Fruit fly (Drosophila melanogaster) whole organism, embryonic: ENCODE results near the gene SpdS.
A peak's percentile ranks its signal among the peaks of the same experiment; 100 is the strongest.

ENCODE experiments used
- ATbp ChIP-seq: fragments of 200-800 bp; sonication (Bioruptor generic); optimal IDR thresholded peaks from 2 replicates; lab custom pipeline; 2017; ENCODE audit warnings: missing biosample characterization, mild to moderate bottlenecking, missing genetic modification characterization, missing genetic modification reagents
- CG10209 ChIP-seq: fragments of 200-800 bp; sonication (Bioruptor generic); optimal IDR thresholded peaks from 3 replicates; lab custom pipeline; 2017; ENCODE audit warnings: missing biosample characterization, mild to moderate bottlenecking, missing genetic modification characterization, missing genetic modification reagents
- CG12071 ChIP-seq: fragments of 200-800 bp; sonication (Bioruptor generic); optimal IDR thresholded peaks from 3 replicates; lab custom pipeline; 2018; ENCODE audit warnings: missing biosample characterization, mild to moderate bottlenecking, missing genetic modification characterization
- CG12659 ChIP-seq: fragments of 200-800 bp; sonication (Bioruptor generic); optimal IDR thresholded peaks from 3 replicates; lab custom pipeline; 2017; ENCODE audit warnings: mild to moderate bottlenecking, missing biosample characterization, missing genetic modification reagents, missing genetic modification characterization
- CG12942 ChIP-seq: fragments of 200-800 bp; sonication (Bioruptor generic); optimal IDR thresholded peaks from 3 replicates; lab custom pipeline; 2016; ENCODE audit warnings: missing biosample characterization, missing genetic modification characterization
- CG13296 ChIP-seq: fragments of 200-800 bp; sonication (Bioruptor generic); optimal IDR thresholded peaks from 3 replicates; lab custom pipeline; 2018; ENCODE audit warnings: missing biosample characterization, mild to moderate bottlenecking, missing genetic modification characterization
- CG15073 ChIP-seq: fragments of 200-800 bp; sonication (Bioruptor generic); optimal IDR thresholded peaks from 2 replicates; lab custom pipeline; 2016; ENCODE audit warnings: missing biosample characterization, missing genetic modification characterization
- CG1602 ChIP-seq: fragments of 200-800 bp; sonication (Bioruptor generic); optimal IDR thresholded peaks from 3 replicates; lab custom pipeline; 2016; ENCODE audit warnings: missing biosample characterization, missing genetic modification characterization
- CG1647 ChIP-seq: fragments of 200-800 bp; sonication (Bioruptor generic); optimal IDR thresholded peaks from 3 replicates; lab custom pipeline; 2016; ENCODE audit warnings: missing biosample characterization, missing genetic modification characterization
- CG17802 ChIP-seq: fragments of 200-800 bp; sonication (Bioruptor generic); optimal IDR thresholded peaks from 2 replicates; lab custom pipeline; 2018; ENCODE audit warnings: missing biosample characterization, mild to moderate bottlenecking, missing genetic modification characterization, moderate library complexity
- CG31224 ChIP-seq: fragments of 200-800 bp; sonication (Bioruptor generic); IDR thresholded peaks from 2 replicates; pipeline ENCODE4 v1.3.6; 2022; ENCODE audit warnings: missing biosample characterization, missing genetic modification characterization
- CG3163 ChIP-seq: fragments of 200-800 bp; sonication (Bioruptor generic); optimal IDR thresholded peaks from 3 replicates; lab custom pipeline; 2016; ENCODE audit warnings: missing biosample characterization, missing genetic modification characterization
- CG4360 ChIP-seq: fragments of 200-800 bp; sonication (Bioruptor generic); IDR thresholded peaks from 2 replicates; pipeline ENCODE4 v1.3.6; 2022; ENCODE audit warnings: missing biosample characterization, missing genetic modification characterization
- CG43689 ChIP-seq: fragments of 200-800 bp; sonication (Bioruptor generic); IDR thresholded peaks from 2 replicates; pipeline ENCODE4 v1.3.6; 2022; ENCODE audit warnings: missing biosample characterization, missing genetic modification characterization
- CG4617 ChIP-seq: fragments of 200-800 bp; sonication (Bioruptor generic); optimal IDR thresholded peaks from 3 replicates; lab custom pipeline; 2016; ENCODE audit warnings: missing biosample characterization, missing genetic modification characterization, borderline replicate concordance
- CG4820 ChIP-seq: fragments of 200-800 bp; sonication (Bioruptor generic); optimal IDR thresholded peaks from 3 replicates; lab custom pipeline; 2016; ENCODE audit warnings: missing biosample characterization, missing genetic modification characterization
- CG6765 ChIP-seq: fragments of 200-800 bp; sonication (Bioruptor generic); optimal IDR thresholded peaks from 3 replicates; lab custom pipeline; 2017; ENCODE audit warnings: missing biosample characterization, mild to moderate bottlenecking, missing genetic modification characterization
- CG7271 ChIP-seq: fragments of 200-800 bp; sonication (Bioruptor generic); optimal IDR thresholded peaks from 2 replicates; lab custom pipeline; 2018; ENCODE audit warnings: missing biosample characterization, mild to moderate bottlenecking, missing genetic modification characterization, moderate library complexity
- CG7357 ChIP-seq: fragments of 200-800 bp; sonication (Bioruptor generic); IDR thresholded peaks from 3 replicates; pipeline ENCODE4 v1.3.6; 2022; ENCODE audit warnings: missing biosample characterization, missing genetic modification characterization
- CG7786 ChIP-seq: fragments of 200-800 bp; sonication (Bioruptor generic); optimal IDR thresholded peaks from 2 replicates; lab custom pipeline; 2016; ENCODE audit warnings: missing biosample characterization, missing genetic modification characterization
- CkIIα-i1 ChIP-seq: fragments of 200-800 bp; sonication (Bioruptor generic); IDR thresholded peaks from 2 replicates; pipeline ENCODE4 v1.3.6; 2022; ENCODE audit warnings: missing biosample characterization, missing genetic modification characterization
- Dbx ChIP-seq: fragments of 200-800 bp; sonication (Bioruptor generic); IDR thresholded peaks from 3 replicates; pipeline ENCODE4 v1.3.6; 2022; ENCODE audit warnings: missing biosample characterization, missing genetic modification characterization
- E2f1 ChIP-seq: fragments of 200-800 bp; sonication (Bioruptor generic); IDR thresholded peaks from 2 replicates; pipeline ENCODE4 v1.3.6; 2022; ENCODE audit warnings: missing biosample characterization, missing genetic modification characterization
- Fer3 ChIP-seq: fragments of 200-800 bp; sonication (Bioruptor generic); optimal IDR thresholded peaks from 2 replicates; lab custom pipeline; 2018; ENCODE audit warnings: missing biosample characterization, mild to moderate bottlenecking, missing genetic modification characterization, moderate library complexity
- Gsc ChIP-seq: fragments of 200-800 bp; sonication (Bioruptor generic); IDR thresholded peaks from 2 replicates; pipeline ENCODE4 v1.3.6; 2022; ENCODE audit warnings: missing biosample characterization, missing genetic modification characterization
- MESR4 ChIP-seq: fragments of 200-800 bp; sonication (Bioruptor generic); optimal IDR thresholded peaks from 2 replicates; lab custom pipeline; 2018; ENCODE audit warnings: missing biosample characterization, mild to moderate bottlenecking, missing genetic modification characterization, moderate library complexity
- Mes4 ChIP-seq: fragments of 200-800 bp; sonication (Bioruptor generic); optimal IDR thresholded peaks from 2 replicates; lab custom pipeline; 2016; ENCODE audit warnings: missing biosample characterization, missing genetic modification characterization
- Myb ChIP-seq: fragments of 200-800 bp; sonication (Bioruptor generic); optimal IDR thresholded peaks from 2 replicates; lab custom pipeline; 2016; ENCODE audit warnings: missing biosample characterization, missing genetic modification characterization
- Pdp1 ChIP-seq, 2 experiments: fragments of 200-800 bp; sonication (Bioruptor generic); optimal IDR thresholded peaks; 3 replicates each; lab custom pipeline; 2016; ENCODE audit warnings: missing biosample characterization in 2 of 2, missing genetic modification characterization in 2 of 2, mild to moderate bottlenecking in 1 of 2, moderate library complexity in 1 of 2
- ap ChIP-seq: fragments of 200-800 bp; sonication (Bioruptor generic); IDR thresholded peaks from 2 replicates; pipeline ENCODE4 v1.3.6; 2022; ENCODE audit warnings: missing biosample characterization, missing genetic modification characterization
- bigmax ChIP-seq: fragments of 200-800 bp; sonication (Bioruptor generic); optimal IDR thresholded peaks from 2 replicates; lab custom pipeline; 2018; ENCODE audit warnings: missing biosample characterization, mild to moderate bottlenecking, missing genetic modification characterization
- bsh ChIP-seq, 2 experiments: fragments of 200-800 bp; sonication (Bioruptor generic); optimal IDR thresholded peaks; 2 replicates each; lab custom pipeline; 2017 to 2018; ENCODE audit warnings: mild to moderate bottlenecking in 2 of 2, missing biosample characterization in 2 of 2, missing genetic modification characterization in 2 of 2, moderate library complexity in 1 of 2
- emc ChIP-seq: fragments of 200-800 bp; sonication (Bioruptor generic); optimal IDR thresholded peaks from 2 replicates; lab custom pipeline; 2016; ENCODE audit warnings: missing biosample characterization, missing genetic modification characterization
- eyg ChIP-seq: fragments of 200-800 bp; sonication (Bioruptor generic); optimal IDR thresholded peaks from 3 replicates; lab custom pipeline; 2016; ENCODE audit warnings: missing biosample characterization, missing genetic modification characterization
- fd64A ChIP-seq: fragments of 200-800 bp; sonication (Bioruptor generic); optimal IDR thresholded peaks from 3 replicates; lab custom pipeline; 2018; ENCODE audit warnings: missing biosample characterization, mild to moderate bottlenecking, missing genetic modification characterization
- gsb-n ChIP-seq: fragments of 200-800 bp; sonication (Bioruptor generic); optimal IDR thresholded peaks from 3 replicates; lab custom pipeline; 2018; ENCODE audit warnings: missing biosample characterization, mild to moderate bottlenecking, missing genetic modification characterization
- gt ChIP-seq: fragments of 200-800 bp; sonication (Bioruptor generic); IDR thresholded peaks from 2 replicates; pipeline ENCODE4 v1.3.6; 2022; ENCODE audit warnings: missing biosample characterization, missing genetic modification characterization
- ham ChIP-seq: fragments of 200-800 bp; sonication (Bioruptor generic); IDR thresholded peaks from 2 replicates; pipeline ENCODE4 v1.3.6; 2022; ENCODE audit warnings: missing biosample characterization, missing genetic modification characterization
- hbn ChIP-seq: fragments of 200-800 bp; sonication (Bioruptor generic); IDR thresholded peaks from 2 replicates; pipeline ENCODE4 v1.3.6; 2022; ENCODE audit warnings: missing biosample characterization, missing genetic modification characterization; ENCODE audit not compliant: partially characterized antibody
- inv ChIP-seq: fragments of 200-800 bp; sonication (Bioruptor generic); IDR thresholded peaks from 2 replicates; pipeline ENCODE4 v1.3.6; 2022; ENCODE audit warnings: missing biosample characterization, missing genetic modification characterization; ENCODE audit not compliant: partially characterized antibody
- kah ChIP-seq: fragments of 200-800 bp; sonication (Bioruptor generic); optimal IDR thresholded peaks from 2 replicates; lab custom pipeline; 2018; ENCODE audit warnings: missing biosample characterization, mild to moderate bottlenecking, missing genetic modification characterization
- otp ChIP-seq: fragments of 200-800 bp; sonication (Bioruptor generic); IDR thresholded peaks from 3 replicates; pipeline ENCODE4, ENCODE4 v1.3.6; 2022; ENCODE audit warnings: missing biosample characterization, missing genetic modification characterization
- pb ChIP-seq: fragments of 200-800 bp; sonication (Bioruptor generic); optimal IDR thresholded peaks from 3 replicates; lab custom pipeline; 2016; ENCODE audit warnings: missing biosample characterization, missing genetic modification characterization
- pho ChIP-seq: fragments of 200-800 bp; sonication (Bioruptor generic); optimal IDR thresholded peaks from 2 replicates; lab custom pipeline; 2016; ENCODE audit warnings: missing biosample characterization, missing genetic modification characterization
- ranshi ChIP-seq: fragments of 200-800 bp; sonication (Bioruptor generic); IDR thresholded peaks from 2 replicates; pipeline ENCODE4 v1.3.6; 2022; ENCODE audit warnings: missing biosample characterization, missing genetic modification characterization
- ro ChIP-seq: fragments of 200-800 bp; sonication (Bioruptor generic); IDR thresholded peaks from 2 replicates; pipeline ENCODE4 v1.3.6; 2022; ENCODE audit warnings: missing biosample characterization, missing genetic modification characterization
- tio ChIP-seq: fragments of 200-800 bp; sonication (Bioruptor generic); optimal IDR thresholded peaks from 2 replicates; lab custom pipeline; 2017; ENCODE audit warnings: missing biosample characterization, missing genetic modification characterization, inconsistent platforms
- tna ChIP-seq: fragments of 200-800 bp; sonication (Bioruptor generic); IDR thresholded peaks from 2 replicates; pipeline ENCODE4 v1.3.6; 2022; ENCODE audit warnings: missing biosample characterization, missing genetic modification characterization; ENCODE audit not compliant: partially characterized antibody
- toy ChIP-seq: fragments of 200-800 bp; sonication (Bioruptor generic); IDR thresholded peaks from 2 replicates; pipeline ENCODE4 v1.3.6; 2022; ENCODE audit warnings: missing biosample characterization, missing genetic modification characterization
- twi ChIP-seq: fragments of 200-800 bp; optimal IDR thresholded peaks from 2 replicates; lab custom pipeline; 2019; ENCODE audit warnings: missing biosample characterization, mild to moderate bottlenecking, missing genetic modification characterization, moderate library complexity

SpdS gene

DNA sequence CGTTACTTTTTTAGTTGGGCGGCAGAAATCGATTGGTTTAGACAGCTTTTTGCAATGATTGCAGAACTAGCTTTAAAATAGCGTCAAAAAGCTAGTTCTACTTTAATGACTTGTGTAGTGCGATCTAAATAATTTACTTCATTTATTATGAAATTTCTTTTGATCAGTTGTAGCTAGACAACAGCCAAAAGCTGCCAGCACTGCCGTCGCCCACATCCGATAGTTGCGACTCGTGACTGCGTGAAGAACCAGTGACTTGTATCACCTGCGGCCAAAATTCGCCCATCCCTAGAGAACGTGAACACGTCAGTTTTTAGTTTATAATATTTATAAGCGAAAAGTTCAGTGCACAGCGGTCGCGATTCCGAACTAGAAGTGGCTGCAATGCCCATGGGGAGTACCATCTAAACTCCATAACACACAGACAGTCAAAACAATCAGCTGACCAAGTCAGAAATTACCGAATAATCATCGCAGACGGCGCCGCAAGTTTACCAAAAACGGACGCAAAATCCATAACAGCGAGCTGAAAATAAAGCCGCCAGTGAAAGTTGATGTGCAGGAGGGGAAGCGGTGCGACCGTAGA lies 44.7 kb upstream of the SpdS start, which contains the start of gene P58IPK (continued):
- TF ChIP-seq ap (GFP tag; lab: Robert Waterston, UW): 0 out of 2 replicates have a peak, but pooled peaks have one; percentile 9
- peak; percentile 88 for TF ChIP-seq hbn
- TF ChIP-seq E2f1: 0 out of 2 replicates have a peak, but pooled peaks have one; percentile 21
- no peak for TF ChIP-seq bigmax
- peak; percentile 83 for TF ChIP-seq MESR4 (GFP tag; lab: Kevin White, UChicago)
- peak; percentile 28 for TF ChIP-seq CG13296
- TF ChIP-seq CG7271: no peak
- TF ChIP-seq ranshi (GFP tag; lab: Robert Waterston, UW): peak; percentile 59
- no peak for TF ChIP-seq ham
- no peak for TF ChIP-seq CG6765 (GFP tag; lab: Kevin White, UChicago)
- peak; percentile 55 for TF ChIP-seq kah (GFP tag; lab: Kevin White, UChicago)
- peak in 1 of 2 experiments; percentile 45 for TF ChIP-seq bsh (GFP tag; optimal IDR thresholded peaks at IDR 0.05; lab: Kevin White, UChicago)
- TF ChIP-seq pb: peak; percentile 38
- peak; percentile 47 for TF ChIP-seq CG12942
- TF ChIP-seq CkIIα-i1 (GFP tag; lab: Robert Waterston, UW): no peak
- TF ChIP-seq CG12659 (GFP tag; lab: Kevin White, UChicago): peak; percentile 83
- TF ChIP-seq CG15073 (GFP tag; lab: Kevin White, UChicago): no peak
- TF ChIP-seq inv (GFP tag; lab: Robert Waterston, UW): peak; percentile 96
- no peak for TF ChIP-seq fd64A (GFP tag; lab: Kevin White, UChicago)
- TF ChIP-seq CG1602 (GFP tag; lab: Kevin White, UChicago): peak; percentile 44
- TF ChIP-seq Gsc (GFP tag; lab: Robert Waterston, UW): no peak
- TF ChIP-seq CG31224 (GFP tag; lab: Robert Waterston, UW): no peak
- peak; percentile 76 for TF ChIP-seq CG7786 (GFP tag; lab: Kevin White, UChicago)
- peak; percentile 65 for TF ChIP-seq Dbx (GFP tag; lab: Robert Waterston, UW)
- TF ChIP-seq CG1647: peak; percentile 57
- no peak for TF ChIP-seq toy
- peak; percentile 36 for TF ChIP-seq Mes4 (GFP tag; lab: Kevin White, UChicago)
- TF ChIP-seq gt: no peak
- TF ChIP-seq twi (tag; lab: Kevin White, UChicago): peak; percentile 31
- no peak for TF ChIP-seq emc (GFP tag; lab: Kevin White, UChicago)
- peak; percentile 94 for TF ChIP-seq Myb (GFP tag; lab: Kevin White, UChicago)
- TF ChIP-seq eyg (GFP tag; lab: Kevin White, UChicago): peak; percentile 42
- TF ChIP-seq tna (GFP tag; lab: Robert Waterston, UW): peak; percentile 88
- TF ChIP-seq ATbp: no peak
- TF ChIP-seq CG3163 (GFP tag; lab: Kevin White, UChicago): peak; percentile 58
- TF ChIP-seq otp (GFP tag; lab: Robert Waterston, UW): no peak
- no peak for TF ChIP-seq gsb-n (tag; lab: Kevin White, UChicago)
- TF ChIP-seq CG12071 (GFP tag; lab: Kevin White, UChicago): no peak
- no peak for TF ChIP-seq tio (GFP tag; lab: Kevin White, UChicago)
- TF ChIP-seq CG4820 (GFP tag; lab: Kevin White, UChicago): peak; percentile 43
- peak; percentile 75 for TF ChIP-seq pho (GFP tag; lab: Kevin White, UChicago)
- peak; percentile 79 for TF ChIP-seq CG4617
- TF ChIP-seq Fer3 (tag; lab: Kevin White, UChicago): peak; percentile 45
- TF ChIP-seq CG4360 (GFP tag; lab: Robert Waterston, UW): no peak
- TF ChIP-seq Pdp1 (GFP tag; optimal IDR thresholded peaks at IDR 0.05; lab: Kevin White, UChicago): peak; percentile 75 to 83
- TF ChIP-seq CG17802 (tag; lab: Kevin White, UChicago): peak; percentile 76
- no peak for TF ChIP-seq ro (GFP tag; lab: Robert Waterston, UW)
- no peak for TF ChIP-seq CG43689
- peak; percentile 32 for TF ChIP-seq CG10209 (GFP tag; lab: Kevin White, UChicago)
- 0 out of 3 replicates have a peak, but pooled peaks have one; percentile 35 for TF ChIP-seq CG7357
